Worm (Caenorhabditis elegans) whole organism, young adult: ENCODE data around the gene C24A3.1.

ENCODE experiments used
- B0019.2 ChIP-seq: fragments of 200-800 bp; sonication (Bioruptor generic); conservative IDR thresholded peaks from 2 replicates; pipeline ENCODE4 v1.3.6; 2022; ENCODE audit warnings: missing genetic modification reagents, missing genetic modification characterization, missing compliant biosample characterization
- F49E8.2 ChIP-seq: sonication (generic microtip); optimal IDR thresholded peaks from 3 replicates; lab custom pipeline; 2017; ENCODE audit warnings: missing genetic modification characterization, mild to moderate bottlenecking, missing compliant biosample characterization, antibody characterized with exemption, moderate library complexity; ENCODE audit not compliant: insufficient read depth
- F52B5.7 ChIP-seq: sonication (generic microtip); optimal IDR thresholded peaks from 2 replicates; lab custom pipeline; 2016; ENCODE audit warnings: mild to moderate bottlenecking, missing genetic modification characterization, missing compliant biosample characterization
- F57C9.4 ChIP-seq: sonication (generic microtip); optimal IDR thresholded peaks from 2 replicates; lab custom pipeline; 2017; ENCODE audit warnings: mild to moderate bottlenecking, missing genetic modification characterization, missing compliant biosample characterization
- K12H6.12 ChIP-seq: fragments of 200-800 bp; sonication (Bioruptor generic); optimal IDR thresholded peaks from 2 replicates; lab custom pipeline; 2018; ENCODE audit warnings: mild to moderate bottlenecking, missing genetic modification characterization, missing compliant biosample characterization
- T26A5.8 ChIP-seq: sonication (generic microtip); optimal IDR thresholded peaks from 2 replicates; lab custom pipeline; 2016; ENCODE audit warnings: missing genetic modification characterization, missing compliant biosample characterization
- Y79H2A.3 ChIP-seq: fragments of 200-800 bp; sonication (Bioruptor generic); conservative IDR thresholded peaks from 2 replicates; pipeline ENCODE4 v1.3.6; 2022; ENCODE audit warnings: missing genetic modification reagents, missing genetic modification characterization, missing compliant biosample characterization
- attf-3 ChIP-seq: fragments of 200-800 bp; sonication (Bioruptor generic); conservative IDR thresholded peaks from 2 replicates; pipeline ENCODE4 v1.3.6; 2022; ENCODE audit warnings: missing genetic modification reagents, missing genetic modification characterization, missing compliant biosample characterization
- attf-6 ChIP-seq: fragments of 200-800 bp; sonication (Bioruptor generic); IDR thresholded peaks from 2 replicates; pipeline ENCODE4 v1.3.6; 2022; ENCODE audit warnings: missing genetic modification reagents, missing genetic modification characterization, missing compliant biosample characterization
- bed-2 ChIP-seq: fragments of 200-800 bp; sonication (Bioruptor generic); IDR thresholded peaks from 2 replicates; pipeline ENCODE4 v1.3.6; 2022; ENCODE audit warnings: missing genetic modification reagents, missing genetic modification characterization, missing compliant biosample characterization
- cebp-1 ChIP-seq, 2 experiments: fragments of 200-800 bp in 1 of 2; sonication (Bioruptor generic) in 1 of 2; sonication (generic microtip) in 1 of 2; IDR thresholded peaks in 1 of 2; optimal IDR thresholded peaks in 1 of 2; 2 replicates each; pipeline versions ENCODE4 v1.3.6 to Lab custom; 2017 to 2022; ENCODE audit warnings: missing compliant biosample characterization in 2 of 2, missing genetic modification characterization in 2 of 2, mild to moderate bottlenecking in 1 of 2, missing genetic modification reagents in 1 of 2, moderate library complexity in 1 of 2
- ceh-100 ChIP-seq: fragments of 200-800 bp; sonication (Bioruptor generic); IDR thresholded peaks from 2 replicates; pipeline ENCODE4 v1.3.6; 2022; ENCODE audit warnings: missing genetic modification reagents, missing genetic modification characterization, missing compliant biosample characterization
- ceh-40 ChIP-seq: fragments of 200-800 bp; sonication (Bioruptor generic); IDR thresholded peaks from 2 replicates; pipeline ENCODE4 v1.3.6; 2022; ENCODE audit warnings: missing genetic modification characterization, missing compliant biosample characterization
- dpl-1 ChIP-seq: fragments of 150-350 bp; optimal IDR thresholded peaks from 2 replicates; lab custom pipeline; 2014; ENCODE audit warnings: missing biosample characterization, missing genetic modification reagents, missing genetic modification characterization
- egl-18 ChIP-seq: fragments of 200-800 bp; sonication (Bioruptor generic); IDR thresholded peaks from 2 replicates; pipeline ENCODE4 v1.3.6; 2022; ENCODE audit warnings: missing genetic modification reagents, missing genetic modification characterization, missing compliant biosample characterization
- egrh-3 ChIP-seq: fragments of 200-800 bp; sonication (Bioruptor generic); IDR thresholded peaks from 2 replicates; pipeline ENCODE4 v1.3.6; 2022; ENCODE audit warnings: missing genetic modification reagents, missing genetic modification characterization, missing compliant biosample characterization
- fkh-3 ChIP-seq: sonication (generic microtip); optimal IDR thresholded peaks from 2 replicates; lab custom pipeline; 2016; ENCODE audit warnings: mild to moderate bottlenecking, missing genetic modification characterization, missing compliant biosample characterization
- him-1 ChIP-seq: sonication (generic microtip); optimal IDR thresholded peaks from 2 replicates; lab custom pipeline; 2016; ENCODE audit warnings: missing genotype, missing genetic modification reagents, missing genetic modification characterization, missing compliant biosample characterization
- hmg-1.2 ChIP-seq: fragments of 200-800 bp; sonication (Bioruptor generic); IDR thresholded peaks from 2 replicates; pipeline ENCODE4 v1.3.6; 2022; ENCODE audit warnings: missing genetic modification reagents, missing genetic modification characterization, missing compliant biosample characterization
- hmg-20 ChIP-seq: fragments of 200-800 bp; sonication (Bioruptor generic); IDR thresholded peaks from 2 replicates; pipeline ENCODE4 v1.3.6; 2022; ENCODE audit warnings: missing genetic modification reagents, missing genetic modification characterization, missing compliant biosample characterization
- lag-1 ChIP-seq: fragments of 200-800 bp; sonication (Bioruptor generic); IDR thresholded peaks from 2 replicates; pipeline ENCODE4 v1.3.6; 2022; ENCODE audit warnings: missing genetic modification reagents, missing genetic modification characterization, missing compliant biosample characterization
- let-526 ChIP-seq: fragments of 200-800 bp; sonication (Bioruptor generic); IDR thresholded peaks from 2 replicates; pipeline ENCODE4 v1.3.6; 2022; ENCODE audit warnings: missing genetic modification reagents, missing genetic modification characterization, missing compliant biosample characterization
- let-607 ChIP-seq, 2 experiments: fragments of 200-800 bp in 1 of 2; sonication (Bioruptor generic) in 1 of 2; sonication (generic microtip) in 1 of 2; optimal IDR thresholded peaks; 2 replicates each; lab custom pipeline; 2016 to 2018; ENCODE audit warnings: mild to moderate bottlenecking in 2 of 2, missing compliant biosample characterization in 2 of 2, missing genetic modification characterization in 2 of 2, moderate library complexity in 2 of 2, missing genotype in 1 of 2
- lir-1 ChIP-seq: fragments of 200-800 bp; sonication (Bioruptor generic); conservative IDR thresholded peaks from 2 replicates; pipeline ENCODE4 v1.3.6; 2022; ENCODE audit warnings: missing genetic modification reagents, missing genetic modification characterization, missing compliant biosample characterization
- madf-8 ChIP-seq: fragments of 200-800 bp; sonication (Bioruptor generic); conservative IDR thresholded peaks from 2 replicates; pipeline ENCODE4 v1.3.6; 2022; ENCODE audit warnings: missing genetic modification reagents, missing genetic modification characterization, missing compliant biosample characterization
- mel-28 ChIP-seq: sonication (generic microtip); optimal IDR thresholded peaks from 2 replicates; lab custom pipeline; 2016; ENCODE audit warnings: borderline replicate concordance, mild to moderate bottlenecking, missing genetic modification characterization, missing compliant biosample characterization
- mxl-1 ChIP-seq: sonication (generic microtip); optimal IDR thresholded peaks from 2 replicates; lab custom pipeline; 2016; ENCODE audit warnings: missing genetic modification characterization, missing compliant biosample characterization
- nfya-1 ChIP-seq: sonication (generic microtip); optimal IDR thresholded peaks from 2 replicates; lab custom pipeline; 2017; ENCODE audit warnings: antibody characterized with exemption, missing compliant biosample characterization, missing genetic modification characterization, borderline replicate concordance; ENCODE audit not compliant: insufficient read depth
- nhr-120 ChIP-seq: fragments of 200-800 bp; sonication (Bioruptor generic); IDR thresholded peaks from 2 replicates; pipeline ENCODE4 v1.3.6; 2022; ENCODE audit warnings: missing genetic modification characterization, missing compliant biosample characterization
- pha-4 ChIP-seq: fragments of 150-350 bp; sonication (generic microtip); optimal IDR thresholded peaks from 2 replicates; lab custom pipeline; 2014; ENCODE audit warnings: missing biosample characterization, missing genetic modification reagents, missing genetic modification characterization
- snpc-1.1 ChIP-seq: sonication (generic microtip); optimal IDR thresholded peaks from 2 replicates; lab custom pipeline; 2017; ENCODE audit warnings: missing genetic modification characterization, mild to moderate bottlenecking, missing compliant biosample characterization, antibody characterized with exemption, moderate library complexity, missing genotype, missing genetic modification reagents; ENCODE audit not compliant: insufficient read depth
- snpc-1.3 ChIP-seq: sonication (generic microtip); optimal IDR thresholded peaks from 2 replicates; lab custom pipeline; 2017; ENCODE audit warnings: missing genetic modification characterization, mild to moderate bottlenecking, missing compliant biosample characterization, antibody characterized with exemption, moderate library complexity, missing genotype, missing genetic modification reagents; ENCODE audit not compliant: insufficient read depth
- somi-1 ChIP-seq: fragments of 200-800 bp; sonication (Bioruptor generic); optimal IDR thresholded peaks from 2 replicates; lab custom pipeline; 2018; ENCODE audit warnings: mild to moderate bottlenecking, missing genetic modification characterization, missing compliant biosample characterization
- zfh-2 ChIP-seq: fragments of 200-800 bp; sonication (Bioruptor generic); conservative IDR thresholded peaks from 2 replicates; pipeline ENCODE4 v1.3.6; 2022; ENCODE audit warnings: missing genetic modification reagents, missing genetic modification characterization, missing compliant biosample characterization

The C24A3.1 gene

ce11 chrX:8986452-8986851 lies 12.4 kb upstream of the C24A3.1 start:
- TF ChIP-seq attf-6 (GFP tag; lab: Robert Waterston, UW) (no peak), snpc-1.1 (no peak), somi-1 (GFP tag; lab: Kevin White, UChicago) (no peak), cebp-1 (GFP tag; IDR thresholded peaks at IDR 0.05; lab: Robert Waterston, UW) (no peak), cebp-1 (tag; optimal IDR thresholded peaks at IDR 0.05; lab: Kevin White, UChicago) (no peak), nhr-120 (GFP tag; lab: Robert Waterston, UW) (no peak), F52B5.7 (tag; lab: Kevin White, UChicago) (no peak), pha-4 (tag; lab: Kevin White, UChicago) (no peak), Y79H2A.3 (no peak), him-1 (tag; lab: Kevin White, UChicago) (no peak), K12H6.12 (tag; lab: Kevin White, UChicago) (no peak)
- TF ChIP-seq, all 124 proteins: peak for 0

- TF ChIP-seq F57C9.4 = no peak
- TF ChIP-seq nfya-1 (tag; lab: Kevin White, UChicago) = no peak
- TF ChIP-seq lag-1 (GFP tag; lab: Robert Waterston, UW) = no peak
- TF ChIP-seq let-526 = no peak
- no peak for TF ChIP-seq zfh-2 (GFP tag; lab: Robert Waterston, UW)
- TF ChIP-seq madf-8 (GFP tag; lab: Robert Waterston, UW) = no peak
- TF ChIP-seq dpl-1 (GFP tag; lab: Kevin White, UChicago) = no peak
- no peak for TF ChIP-seq nhr-120 (GFP tag; lab: Robert Waterston, UW)
- no peak for TF ChIP-seq T26A5.8 (tag; lab: Kevin White, UChicago)
- no peak for TF ChIP-seq snpc-1.3
- no peak for TF ChIP-seq attf-3 (GFP tag; lab: Robert Waterston, UW)
- no peak for TF ChIP-seq ceh-100
- no peak for TF ChIP-seq him-1 (tag; lab: Kevin White, UChicago)
Measured at ce11 chrX:8987828-8988227, 11.0 kb upstream of the C24A3.1 start, which contains the start of gene twk-18. TSS of gene twk-18 (plus strand) at chrX:8988128.

ce11 chrX:8991856-8992456 lies 6.9 kb upstream of the C24A3.1 start, which contains the start of gene C24A3.4:
TSS of gene C24A3.4 (plus strand) at chrX:8992406.
- no peak for TF ChIP-seq hmg-1.2 (GFP tag; lab: Robert Waterston, UW)
- TF ChIP-seq ceh-40 (GFP tag; lab: Robert Waterston, UW) = no peak
- no peak for TF ChIP-seq mxl-1 (tag; lab: Kevin White, UChicago)
- TF ChIP-seq bed-2 = no peak
- TF ChIP-seq fkh-3 = no peak
- no peak for TF ChIP-seq egl-18 (GFP tag; lab: Robert Waterston, UW)
- no peak for TF ChIP-seq hmg-20 (GFP tag; lab: Robert Waterston, UW)
- no peak for TF ChIP-seq F49E8.2
- no peak for TF ChIP-seq mel-28 (tag; lab: Kevin White, UChicago)
- TF ChIP-seq egrh-3 (GFP tag; lab: Robert Waterston, UW) = no peak
- no peak for TF ChIP-seq let-607 (tag; optimal IDR thresholded peaks at IDR 0.05; lab: Kevin White, UChicago)
- TF ChIP-seq lir-1 (GFP tag; lab: Robert Waterston, UW) = no peak
- no peak for TF ChIP-seq B0019.2 (GFP tag; lab: Robert Waterston, UW)
